Worm (Caenorhabditis elegans): ENCODE results near the gene nhr-94.

DNA sequence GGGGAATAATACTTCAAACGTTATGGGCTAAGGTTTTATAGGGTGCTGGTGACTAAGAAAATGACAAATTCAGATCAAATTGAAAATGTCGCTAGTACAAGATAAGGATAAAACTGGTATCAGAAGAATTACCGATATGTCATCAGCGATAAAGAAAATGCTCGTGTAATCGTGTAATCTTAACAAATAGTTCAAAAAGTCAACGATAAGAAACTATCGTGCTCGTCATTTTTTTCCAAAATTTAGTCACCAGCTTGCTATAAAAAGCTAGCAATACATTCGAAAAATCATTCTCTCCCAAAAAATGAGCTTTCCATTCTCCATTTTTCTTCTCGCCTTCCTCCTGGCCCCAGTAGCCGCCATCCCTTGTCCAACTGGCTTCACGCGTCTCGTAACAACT, 48.3 kb downstream of the nhr-94 start, which contains the start of gene clec-45:
- TF ChIP-seq W03F9.2 (tag; optimal IDR thresholded peaks at IDR 0.05): no peak
- no peak for TF ChIP-seq him-1 (tag; optimal IDR thresholded peaks at IDR 0.05)

All from whole organism, L4/young adult.